Worm (Caenorhabditis elegans): ENCODE measurements around the gene Y42A5A.1.

DNA sequence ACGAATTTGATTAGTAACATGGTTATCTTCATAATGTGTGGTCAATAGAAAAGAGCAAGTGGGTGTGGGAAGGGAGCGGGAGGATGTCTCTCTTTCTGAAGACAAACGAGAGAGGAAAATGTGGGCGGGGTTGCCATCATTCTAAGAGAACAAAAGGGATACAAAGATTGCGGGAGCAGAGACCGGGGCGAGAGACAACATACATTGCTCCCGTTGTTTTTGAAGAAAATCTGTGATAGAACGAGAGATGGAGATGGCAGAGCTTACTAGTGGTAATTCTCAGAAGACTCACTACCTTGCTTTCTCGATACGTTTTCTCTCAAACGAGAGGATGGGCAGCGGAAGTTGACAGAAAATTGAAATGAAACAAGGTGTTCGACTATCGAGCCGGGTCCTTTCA, 14.4 kb upstream of the Y42A5A.1 start:
- no peak for TF ChIP-seq nhr-28 (tag; optimal IDR thresholded peaks at IDR 0.05)
- no peak for TF ChIP-seq nhr-76 (tag; optimal IDR thresholded peaks at IDR 0.05)
- no peak for TF ChIP-seq snpc-4 (tag; optimal IDR thresholded peaks at IDR 0.05)
- TF ChIP-seq nhr-12 (tag; optimal IDR thresholded peaks at IDR 0.05), result no peak
- TF ChIP-seq nhr-237 (tag; optimal IDR thresholded peaks at IDR 0.05), result no peak
- TF ChIP-seq mab-5 (tag; optimal IDR thresholded peaks at IDR 0.05), result no peak
- no peak for TF ChIP-seq pha-4 (tag; optimal IDR thresholded peaks at IDR 0.05)
- no peak for TF ChIP-seq blmp-1 (tag; optimal IDR thresholded peaks at IDR 0.05)
- no peak for TF ChIP-seq nhr-2 (tag; optimal IDR thresholded peaks at IDR 0.05)
- TF ChIP-seq ceh-83 (GFP tag; optimal IDR thresholded peaks at IDR 0.05), result no peak
- no peak for TF ChIP-seq sptf-1 (tag; optimal IDR thresholded peaks at IDR 0.05)
